Worm (Caenorhabditis elegans): ENCODE results near the gene F47C12.6.

ce11 chrIV:4029288-4029687 lies 36.1 kb upstream of the F47C12.6 start:
- TF ChIP-seq eor-1 (tag; optimal IDR thresholded peaks at IDR 0.05) = no peak
- no peak for TF ChIP-seq tbx-2 (tag; optimal IDR thresholded peaks at IDR 0.05)
- no peak for TF ChIP-seq lin-39 (tag; optimal IDR thresholded peaks at IDR 0.05)
- TF ChIP-seq jun-1 (tag; optimal IDR thresholded peaks at IDR 0.05) = peak; percentile 15
- TF ChIP-seq elt-1 (tag; optimal IDR thresholded peaks at IDR 0.05) = no peak
- TF ChIP-seq nhr-237 (tag; optimal IDR thresholded peaks at IDR 0.05) = no peak
- no peak for TF ChIP-seq nhr-77 (tag; optimal IDR thresholded peaks at IDR 0.05)
- TF ChIP-seq nhr-76 (tag; optimal IDR thresholded peaks at IDR 0.05) = no peak
- TF ChIP-seq ztf-4 (tag; optimal IDR thresholded peaks at IDR 0.05) = no peak
- no peak for TF ChIP-seq ceh-82 (tag; optimal IDR thresholded peaks at IDR 0.05)
- TF ChIP-seq R02D3.7 (tag; optimal IDR thresholded peaks at IDR 0.05) = no peak
